Worm (Caenorhabditis elegans) whole organism, L3 larva: ENCODE measurements around the gene F47D12.7.
A peak's percentile ranks its signal among the peaks of the same experiment; 100 is the strongest.

Experiments used
- R02D3.7 ChIP-seq: fragments of 150-350 bp; optimal IDR thresholded peaks from 2 replicates; lab custom pipeline; 2014; ENCODE audit warnings: missing biosample characterization, missing genetic modification characterization
- ZK546.5 ChIP-seq: sonication (generic microtip); optimal IDR thresholded peaks from 2 replicates; lab custom pipeline; 2017; ENCODE audit warnings: missing biosample characterization, missing genetic modification characterization
- ama-1 ChIP-seq: fragments of 150-350 bp; optimal IDR thresholded peaks from 2 replicates; lab custom pipeline; 2018
- ceh-16 ChIP-seq: sonication (generic microtip); optimal IDR thresholded peaks from 2 replicates; lab custom pipeline; 2017; ENCODE audit warnings: missing biosample characterization, missing genetic modification characterization
- ceh-28 ChIP-seq: fragments of 150-350 bp; optimal IDR thresholded peaks from 2 replicates; lab custom pipeline; 2014; ENCODE audit warnings: missing biosample characterization, missing genetic modification reagents, missing genetic modification characterization
- ceh-82 ChIP-seq: fragments of 150-350 bp; optimal IDR thresholded peaks from 2 replicates; lab custom pipeline; 2014; ENCODE audit warnings: missing biosample characterization, missing genetic modification characterization
- ceh-9 ChIP-seq: sonication (generic microtip); optimal IDR thresholded peaks from 2 replicates; lab custom pipeline; 2018; ENCODE audit warnings: missing biosample characterization, missing genetic modification characterization
- daf-12 ChIP-seq: fragments of 150-350 bp; optimal IDR thresholded peaks from 2 replicates; lab custom pipeline; 2014; ENCODE audit warnings: missing biosample characterization, missing genetic modification reagents, missing genetic modification characterization
- egl-5 ChIP-seq: fragments of 150-350 bp; optimal IDR thresholded peaks from 2 replicates; lab custom pipeline; 2017; ENCODE audit warnings: missing biosample characterization, missing genetic modification reagents, missing genetic modification characterization, inconsistent platforms
- elt-1 ChIP-seq: fragments of 150-350 bp; optimal IDR thresholded peaks from 2 replicates; lab custom pipeline; 2014; ENCODE audit warnings: missing biosample characterization, missing genetic modification characterization
- elt-2 ChIP-seq: sonication (generic microtip); optimal IDR thresholded peaks from 2 replicates; lab custom pipeline; 2016; ENCODE audit warnings: missing genetic modification reagents, mild to moderate bottlenecking, missing genetic modification characterization, missing compliant biosample characterization
- eor-1 ChIP-seq, 2 experiments: fragments of 150-350 bp; optimal IDR thresholded peaks; 2 replicates each; lab custom pipeline; 2014 to 2018; ENCODE audit warnings: missing biosample characterization in 2 of 2, missing genetic modification characterization in 2 of 2
- fkh-2 ChIP-seq: fragments of 150-350 bp; optimal IDR thresholded peaks from 2 replicates; lab custom pipeline; 2014; ENCODE audit warnings: missing biosample characterization, missing genetic modification reagents, missing genetic modification characterization
- fos-1 ChIP-seq: fragments of 150-350 bp; optimal IDR thresholded peaks from 2 replicates; lab custom pipeline; 2014; ENCODE audit warnings: missing biosample characterization, missing genetic modification characterization
- hmg-11 ChIP-seq: sonication (generic microtip); optimal IDR thresholded peaks from 2 replicates; lab custom pipeline; 2016; ENCODE audit warnings: missing genetic modification characterization, missing compliant biosample characterization
- jun-1 ChIP-seq: fragments of 150-350 bp; optimal IDR thresholded peaks from 2 replicates; lab custom pipeline; 2014; ENCODE audit warnings: missing biosample characterization, missing genetic modification reagents, missing genetic modification characterization
- lin-15B ChIP-seq: fragments of 150-350 bp; optimal IDR thresholded peaks from 2 replicates; lab custom pipeline; 2014; ENCODE audit warnings: missing biosample characterization, missing genetic modification characterization
- lin-39 ChIP-seq: fragments of 150-350 bp; optimal IDR thresholded peaks from 2 replicates; lab custom pipeline; 2018; ENCODE audit warnings: missing biosample characterization, missing genetic modification reagents, missing genetic modification characterization
- lsy-12 ChIP-seq: sonication (generic microtip); optimal IDR thresholded peaks from 2 replicates; lab custom pipeline; 2016; ENCODE audit warnings: mild to moderate bottlenecking, missing genetic modification characterization, missing compliant biosample characterization
- mdl-1 ChIP-seq: fragments of 150-350 bp; optimal IDR thresholded peaks from 2 replicates; lab custom pipeline; 2014; ENCODE audit warnings: missing biosample characterization, missing genetic modification characterization
- nfya-1 ChIP-seq: sonication (generic microtip); optimal IDR thresholded peaks from 2 replicates; lab custom pipeline; 2017; ENCODE audit warnings: missing genetic modification characterization, mild to moderate bottlenecking, missing compliant biosample characterization, antibody characterized with exemption, moderate library complexity; ENCODE audit not compliant: insufficient read depth
- nhr-11 ChIP-seq: fragments of 150-350 bp; optimal IDR thresholded peaks from 2 replicates; lab custom pipeline; 2014; ENCODE audit warnings: missing biosample characterization, missing genetic modification characterization
- nhr-12 ChIP-seq: fragments of 150-350 bp; optimal IDR thresholded peaks from 2 replicates; lab custom pipeline; 2014; ENCODE audit warnings: missing biosample characterization, missing genetic modification characterization
- nhr-23 ChIP-seq: fragments of 150-350 bp; optimal IDR thresholded peaks from 2 replicates; lab custom pipeline; 2014; ENCODE audit warnings: missing biosample characterization, missing genetic modification reagents, missing genetic modification characterization
- nhr-28 ChIP-seq: fragments of 150-350 bp; optimal IDR thresholded peaks from 2 replicates; lab custom pipeline; 2014; ENCODE audit warnings: missing biosample characterization, missing genetic modification characterization
- nhr-77 ChIP-seq: fragments of 150-350 bp; optimal IDR thresholded peaks from 2 replicates; lab custom pipeline; 2014; ENCODE audit warnings: missing biosample characterization, missing genetic modification characterization
- pqm-1 ChIP-seq: fragments of 150-350 bp; optimal IDR thresholded peaks from 2 replicates; lab custom pipeline; 2017; ENCODE audit warnings: missing biosample characterization, missing genetic modification characterization, inconsistent platforms
- snpc-4 ChIP-seq: fragments of 150-350 bp; optimal IDR thresholded peaks from 2 replicates; lab custom pipeline; 2014; ENCODE audit warnings: missing biosample characterization, missing genetic modification characterization
- tbx-2 ChIP-seq: sonication (generic microtip); optimal IDR thresholded peaks from 2 replicates; lab custom pipeline; 2016; ENCODE audit warnings: mild to moderate bottlenecking, missing genetic modification characterization, missing compliant biosample characterization
- unc-39 ChIP-seq: sonication (generic microtip); optimal IDR thresholded peaks from 4 replicates; lab custom pipeline; 2017; ENCODE audit warnings: missing biosample characterization, missing genetic modification characterization
- unc-62 ChIP-seq: fragments of 150-350 bp; sonication (generic microtip); optimal IDR thresholded peaks from 4 replicates; lab custom pipeline; 2014; ENCODE audit warnings: missing biosample characterization, missing genetic modification reagents, missing genetic modification characterization
- ztf-11 ChIP-seq: fragments of 150-350 bp; optimal IDR thresholded peaks from 2 replicates; lab custom pipeline; 2014; ENCODE audit warnings: missing biosample characterization, missing genetic modification characterization

F47D12.7 gene

ce11 chrIII:6303114-6303647 is 7.4 kb upstream of the F47D12.7 start, which contains the start of gene F47D12.9 (continued):
- TF ChIP-seq nhr-28 (tag; lab: Kevin White, UChicago) (no peak), ceh-82 (tag; lab: Kevin White, UChicago) (no peak), tbx-2 (tag; lab: Kevin White, UChicago) (no peak), elt-2 (tag; lab: Kevin White, UChicago) (peak; percentile 92), daf-12 (tag; lab: Kevin White, UChicago) (no peak), nhr-11 (tag; lab: Kevin White, UChicago) (no peak), mdl-1 (tag; lab: Kevin White, UChicago) (peak; percentile 43), R02D3.7 (tag; lab: Kevin White, UChicago) (no peak), elt-1 (tag; lab: Kevin White, UChicago) (peak; percentile 42), lin-39 (tag; lab: Kevin White, UChicago) (peak; percentile 68), ceh-28 (tag; lab: Kevin White, UChicago) (peak; percentile 16), lsy-12 (tag; lab: Kevin White, UChicago) (peak; percentile 73), ztf-11 (tag; lab: Kevin White, UChicago) (no peak), ceh-9 (tag; lab: Kevin White, UChicago) (no peak), nhr-77 (tag; lab: Kevin White, UChicago) (no peak)
- TF ChIP-seq, all 47 proteins: peak for 20

ce11 chrIII:6301685-6302084 is 5.9 kb upstream of the F47D12.7 start:
- peak; percentile 53 for TF ChIP-seq nfya-1 (tag; lab: Kevin White, UChicago)

- peak; percentile 74 for TF ChIP-seq ama-1 (lab: Kevin White, UChicago)
- no peak for TF ChIP-seq jun-1
Observed at ce11 chrIII:6300297-6300696, 4.5 kb upstream of the F47D12.7 start.

ce11 chrIII:6298131-6298530 is 2.3 kb upstream of the F47D12.7 start, which contains the start of gene F47D12.3:
Gene F47D12.3 (plus strand): TSS chrIII:6298461.
- TF ChIP-seq ZK546.5 (tag; lab: Kevin White, UChicago): no peak
- peak; percentile 27 for TF ChIP-seq lin-39 (tag; lab: Kevin White, UChicago)
- TF ChIP-seq fkh-2 (tag; lab: Kevin White, UChicago): no peak
- no peak for TF ChIP-seq unc-39 (tag; lab: Kevin White, UChicago)
- no peak for TF ChIP-seq hmg-11 (tag; lab: Kevin White, UChicago)
- TF ChIP-seq ceh-16 (tag; lab: Kevin White, UChicago): no peak

ce11 chrIII:6297599-6297998 is 1.8 kb upstream of the F47D12.7 start:
- TF ChIP-seq snpc-4 (tag; lab: Kevin White, UChicago): no peak
- no peak for TF ChIP-seq egl-5
- no peak for TF ChIP-seq lin-15B (tag; lab: Kevin White, UChicago)
- no peak for TF ChIP-seq lin-39 (tag; lab: Kevin White, UChicago)
- TF ChIP-seq nhr-28 (tag; lab: Kevin White, UChicago): no peak
- no peak for TF ChIP-seq ceh-9 (tag; lab: Kevin White, UChicago)
- no peak for TF ChIP-seq ceh-16 (tag; lab: Kevin White, UChicago)
- no peak for TF ChIP-seq daf-12 (tag; lab: Kevin White, UChicago)
- no peak for TF ChIP-seq elt-1 (tag; lab: Kevin White, UChicago)

ce11 chrIII:6290469-6291182 is 5.2 kb downstream of the F47D12.7 start:
- peak; percentile 38 for TF ChIP-seq pqm-1 (tag; lab: Kevin White, UChicago)
- peak; percentile 74 for TF ChIP-seq elt-2 (tag; lab: Kevin White, UChicago)
- no peak for TF ChIP-seq eor-1 (tag; optimal IDR thresholded peaks at IDR 0.05; lab: Kevin White, UChicago)
- peak; percentile 91 for TF ChIP-seq elt-1 (tag; lab: Kevin White, UChicago)
- TF ChIP-seq nhr-23 (tag; lab: Kevin White, UChicago): no peak
- no peak for TF ChIP-seq nhr-12 (tag; lab: Kevin White, UChicago)
- TF ChIP-seq fos-1 (tag; lab: Kevin White, UChicago): no peak
- TF ChIP-seq ceh-82 (tag; lab: Kevin White, UChicago): no peak
- TF ChIP-seq nfya-1 (tag; lab: Kevin White, UChicago): no peak
- no peak for TF ChIP-seq egl-5
- TF ChIP-seq unc-62 (GFP tag; lab: Kevin White, UChicago): no peak
- no peak for TF ChIP-seq fkh-2 (tag; lab: Kevin White, UChicago)
- peak; percentile 19 for TF ChIP-seq jun-1
